Worm (Caenorhabditis elegans): ENCODE measurements around the gene ZK287.1.
A peak's percentile ranks its signal among the peaks of the same experiment; 100 is the strongest.

Gene ZK287.1

DNA sequence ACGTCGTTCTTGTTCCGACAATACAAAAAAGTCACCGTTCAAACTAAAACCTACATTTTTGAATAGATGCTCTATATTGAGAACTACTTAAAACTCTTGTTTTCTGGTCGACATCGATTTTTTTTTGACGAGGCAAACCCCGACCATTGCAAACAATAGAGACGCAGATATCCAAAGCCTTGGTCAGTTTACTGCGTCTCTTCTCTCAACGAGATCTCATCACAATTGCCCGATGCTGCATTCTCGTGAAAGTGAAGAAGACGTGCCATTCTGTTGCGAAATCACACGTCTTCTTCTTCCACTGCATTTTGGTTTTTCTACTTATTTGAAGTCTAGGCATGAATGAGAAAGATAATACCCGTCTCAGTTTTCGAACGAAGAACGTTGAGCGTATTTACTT, 37.9 kb downstream of the ZK287.1 start:
- TF ChIP-seq nhr-129 (tag; optimal IDR thresholded peaks at IDR 0.05) (peak; percentile 83), skn-1 (tag; optimal IDR thresholded peaks at IDR 0.05) (no peak), ZK546.5 (tag; optimal IDR thresholded peaks at IDR 0.05) (no peak), lsy-2 (tag; optimal IDR thresholded peaks at IDR 0.05) (peak in 1 of 2 experiments; percentile 55), zag-1 (tag; optimal IDR thresholded peaks at IDR 0.05) (peak; percentile 79), unc-55 (GFP tag; optimal IDR thresholded peaks at IDR 0.05) (peak; percentile 90), C34F6.9 (tag; optimal IDR thresholded peaks at IDR 0.05) (peak; percentile 74), nhr-10 (tag; optimal IDR thresholded peaks at IDR 0.05) (no peak), aly-2 (tag; optimal IDR thresholded peaks at IDR 0.05) (no peak), sem-4 (tag; optimal IDR thresholded peaks at IDR 0.05) (peak; percentile 55), sma-9 (GFP tag; optimal IDR thresholded peaks at IDR 0.05) (peak; percentile 32), sma-9 (tag; optimal IDR thresholded peaks at IDR 0.05) (no peak), nhr-77 (tag; optimal IDR thresholded peaks at IDR 0.05) (no peak), ceh-16 (tag; optimal IDR thresholded peaks at IDR 0.05) (no peak), nhr-23 (tag; optimal IDR thresholded peaks at IDR 0.05) (no peak), F13H6.1 (tag; optimal IDR thresholded peaks at IDR 0.05) (peak; percentile 52), fos-1 (tag; optimal IDR thresholded peaks at IDR 0.05) (peak; percentile 41), ztf-11 (tag; optimal IDR thresholded peaks at IDR 0.05) (no peak), blmp-1 (tag; optimal IDR thresholded peaks at IDR 0.05; ENCODE audit: insufficient read depth) (peak; percentile 57), mdl-1 (tag; optimal IDR thresholded peaks at IDR 0.05) (peak in 1 of 2 experiments; percentile 22), lin-11 (tag; optimal IDR thresholded peaks at IDR 0.05) (peak; percentile 20), lin-13 (GFP tag; optimal IDR thresholded peaks at IDR 0.05) (peak; percentile 18), nhr-25 (tag; optimal IDR thresholded peaks at IDR 0.05) (peak; percentile 42), crh-2 (tag; optimal IDR thresholded peaks at IDR 0.05) (peak; percentile 58), lin-39 (tag; optimal IDR thresholded peaks at IDR 0.05) (no peak)

- no peak for TF ChIP-seq mdl-1 (tag; optimal IDR thresholded peaks at IDR 0.05)
- no peak for TF ChIP-seq peb-1 (tag; optimal IDR thresholded peaks at IDR 0.05)
- no peak for TF ChIP-seq Y55F3AM.14 (GFP tag; optimal IDR thresholded peaks at IDR 0.05)
- no peak for TF ChIP-seq unc-39 (tag; optimal IDR thresholded peaks at IDR 0.05)
These were observed 40.1 kb downstream of the ZK287.1 start for ce11 chrV:9706592-9706991.

DNA sequence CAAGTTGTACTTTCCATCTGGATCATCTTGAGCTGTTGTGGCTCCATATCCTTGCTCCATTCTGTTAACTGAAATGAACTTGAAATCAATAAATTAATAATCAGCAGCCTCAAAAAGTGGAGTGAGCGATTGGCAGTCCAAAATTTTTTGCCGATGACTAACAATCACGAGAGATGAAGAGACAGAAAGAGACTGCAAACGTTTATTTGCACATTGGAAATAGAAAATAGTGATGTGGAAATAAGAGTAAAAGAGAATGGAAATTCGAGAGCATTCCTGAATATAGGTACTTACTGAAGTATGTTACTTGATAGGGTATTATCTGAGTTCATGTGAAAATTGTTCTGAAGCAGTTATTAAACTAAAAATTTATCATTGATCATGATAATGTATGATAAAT, 43.3 kb downstream of the ZK287.1 start, which contains the start of gene tag-120:
TSS of gene tag-120 (minus strand) at position 68 of the 400 bp plus-strand sequence.
- TF ChIP-seq nhr-12 (tag; optimal IDR thresholded peaks at IDR 0.05) (no peak), elt-1 (tag; optimal IDR thresholded peaks at IDR 0.05) (no peak), nhr-77 (tag; optimal IDR thresholded peaks at IDR 0.05) (no peak), lin-13 (GFP tag; optimal IDR thresholded peaks at IDR 0.05) (no peak), fos-1 (tag; optimal IDR thresholded peaks at IDR 0.05) (peak; percentile 83)

- TF ChIP-seq fos-1 (tag; optimal IDR thresholded peaks at IDR 0.05) (peak; percentile 92), unc-62 (GFP tag; optimal IDR thresholded peaks at IDR 0.05) (no peak), crh-2 (tag; optimal IDR thresholded peaks at IDR 0.05) (peak; percentile 21)
These were observed 44.7 kb downstream of the ZK287.1 start for ce11 chrV:9711174-9711573.

- TF ChIP-seq fos-1 (tag; optimal IDR thresholded peaks at IDR 0.05) (peak; percentile 80), crh-2 (tag; optimal IDR thresholded peaks at IDR 0.05) (no peak), unc-39 (tag; optimal IDR thresholded peaks at IDR 0.05) (no peak), Y55F3AM.14 (GFP tag; optimal IDR thresholded peaks at IDR 0.05) (no peak)
These were observed 46.1 kb downstream of the ZK287.1 start for ce11 chrV:9712418-9713173.

DNA sequence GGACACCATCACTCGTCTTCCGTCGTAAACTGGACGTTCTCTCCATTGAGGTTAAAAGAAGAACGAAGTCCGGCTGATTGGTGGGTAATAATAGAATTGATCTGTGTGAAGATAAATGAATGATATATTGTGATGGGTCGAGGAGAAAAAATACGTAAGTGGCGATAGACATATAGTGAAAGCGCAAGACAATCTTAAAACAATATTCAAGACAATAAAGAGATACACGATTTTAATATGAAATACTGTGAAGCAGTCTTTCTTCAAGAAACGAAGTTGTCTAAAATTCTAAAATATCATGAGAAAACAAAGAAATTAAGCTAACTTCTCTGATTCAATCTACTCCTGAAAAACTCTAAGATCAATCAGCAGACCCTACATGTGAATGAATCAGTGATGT, 47.0 kb downstream of the ZK287.1 start, which contains the start of gene F40F9.10:
TSS of gene F40F9.10 (minus strand) at position 101 of the 400 bp plus-strand sequence.
- no peak for TF ChIP-seq sma-9 (GFP tag; optimal IDR thresholded peaks at IDR 0.05)
- no peak for TF ChIP-seq sma-9 (tag; optimal IDR thresholded peaks at IDR 0.05)
- TF ChIP-seq sem-4 (tag; optimal IDR thresholded peaks at IDR 0.05), result no peak
- no peak for TF ChIP-seq elt-3 (tag; optimal IDR thresholded peaks at IDR 0.05)
- no peak for TF ChIP-seq C34F6.9 (tag; optimal IDR thresholded peaks at IDR 0.05)
- no peak for TF ChIP-seq unc-62 (GFP tag; optimal IDR thresholded peaks at IDR 0.05)

Measured in whole organism, L2 larva.